Worm (Caenorhabditis elegans): ENCODE data around the gene perm-4.

perm-4 gene

ce11 chrIV:1124741-1125140, at the start of gene perm-4:
Gene perm-4 (minus strand): TSS chrIV:1125107.
- TF ChIP-seq ztf-4 (tag; optimal IDR thresholded peaks at IDR 0.05) (no peak), zag-1 (tag; optimal IDR thresholded peaks at IDR 0.05) (no peak), eor-1 (tag; optimal IDR thresholded peaks at IDR 0.05) (no peak), ceh-82 (tag; optimal IDR thresholded peaks at IDR 0.05) (no peak)

ce11 chrIV:1174411-1174810, 49.5 kb upstream of the perm-4 start:
- TF ChIP-seq fkh-10 (GFP tag; optimal IDR thresholded peaks at IDR 0.05) (no peak), sea-2 (GFP tag; optimal IDR thresholded peaks at IDR 0.05) (no peak), elt-2 (tag; optimal IDR thresholded peaks at IDR 0.05) (no peak), nhr-12 (tag; optimal IDR thresholded peaks at IDR 0.05) (no peak), ama-1 (optimal IDR thresholded peaks at IDR 0.05) (no peak), unc-39 (tag; optimal IDR thresholded peaks at IDR 0.05) (no peak)

- TF ChIP-seq elt-1 (tag; optimal IDR thresholded peaks at IDR 0.05) (no peak), ceh-9 (tag; optimal IDR thresholded peaks at IDR 0.05) (no peak)
Observed at ce11 chrIV:1170408-1170807, 45.5 kb upstream of the perm-4 start, which contains the start of gene cec-2. Gene cec-2 (plus strand): TSS chrIV:1170708.

- TF ChIP-seq pha-4 (tag; optimal IDR thresholded peaks at IDR 0.05) (peak; percentile 73), ZK546.5 (tag; optimal IDR thresholded peaks at IDR 0.05) (no peak), sea-2 (GFP tag; optimal IDR thresholded peaks at IDR 0.05) (no peak), snpc-4 (tag; optimal IDR thresholded peaks at IDR 0.05) (no peak), ceh-16 (tag; optimal IDR thresholded peaks at IDR 0.05) (no peak), nhr-67 (tag; optimal IDR thresholded peaks at IDR 0.05) (no peak), unc-39 (tag; optimal IDR thresholded peaks at IDR 0.05) (no peak), nhr-25 (tag; optimal IDR thresholded peaks at IDR 0.05) (no peak), ztf-4 (tag; optimal IDR thresholded peaks at IDR 0.05) (no peak), nhr-77 (tag; optimal IDR thresholded peaks at IDR 0.05) (no peak), ceh-82 (tag; optimal IDR thresholded peaks at IDR 0.05) (no peak), ztf-11 (tag; optimal IDR thresholded peaks at IDR 0.05) (no peak), mdl-1 (tag; optimal IDR thresholded peaks at IDR 0.05) (peak; percentile 71), zag-1 (tag; optimal IDR thresholded peaks at IDR 0.05) (no peak), elt-3 (tag; optimal IDR thresholded peaks at IDR 0.05) (no peak), eor-1 (tag; optimal IDR thresholded peaks at IDR 0.05) (no peak), pqm-1 (tag; optimal IDR thresholded peaks at IDR 0.05) (no peak), mml-1 (tag; optimal IDR thresholded peaks at IDR 0.05) (no peak), daf-12 (tag; optimal IDR thresholded peaks at IDR 0.05) (no peak), nhr-23 (tag; optimal IDR thresholded peaks at IDR 0.05) (no peak), R02D3.7 (tag; optimal IDR thresholded peaks at IDR 0.05) (no peak), ceh-28 (tag; optimal IDR thresholded peaks at IDR 0.05) (no peak), nhr-12 (tag; optimal IDR thresholded peaks at IDR 0.05) (no peak), jun-1 (tag; optimal IDR thresholded peaks at IDR 0.05) (no peak), nfya-1 (tag; optimal IDR thresholded peaks at IDR 0.05; ENCODE audit: insufficient read depth) (peak; percentile 46), lin-39 (tag; optimal IDR thresholded peaks at IDR 0.05) (peak; percentile 57), nhr-76 (tag; optimal IDR thresholded peaks at IDR 0.05) (no peak), hmg-11 (tag; optimal IDR thresholded peaks at IDR 0.05) (peak; percentile 69), elt-1 (tag; optimal IDR thresholded peaks at IDR 0.05) (no peak), ceh-9 (tag; optimal IDR thresholded peaks at IDR 0.05) (no peak), egl-27 (tag; optimal IDR thresholded peaks at IDR 0.05) (no peak), nhr-28 (tag; optimal IDR thresholded peaks at IDR 0.05) (no peak), skn-1 (tag; optimal IDR thresholded peaks at IDR 0.05) (no peak), unc-62 (GFP tag; optimal IDR thresholded peaks at IDR 0.05) (no peak), lin-15B (tag; optimal IDR thresholded peaks at IDR 0.05) (peak; percentile 36), nhr-43 (tag; optimal IDR thresholded peaks at IDR 0.05; ENCODE audit: poor library complexity, severe bottlenecking) (no peak), fkh-10 (GFP tag; optimal IDR thresholded peaks at IDR 0.05) (no peak), fkh-2 (tag; optimal IDR thresholded peaks at IDR 0.05) (no peak), egl-5 (tag; optimal IDR thresholded peaks at IDR 0.05) (peak; percentile 26), fos-1 (tag; optimal IDR thresholded peaks at IDR 0.05) (no peak), aly-2 (tag; optimal IDR thresholded peaks at IDR 0.05) (no peak), ama-1 (optimal IDR thresholded peaks at IDR 0.05) (no peak), elt-2 (tag; optimal IDR thresholded peaks at IDR 0.05) (no peak)
Observed at ce11 chrIV:1168311-1168965, 43.5 kb upstream of the perm-4 start.
